Fruit fly (Drosophila melanogaster): Measurements from ENCODE around the gene CG2218.

- TF ChIP-seq CG11617 (GFP tag; optimal IDR thresholded peaks at IDR 0.05) (peak; percentile 28), Mnt (GFP tag; optimal IDR thresholded peaks at IDR 0.05) (peak; percentile 91), cnc (optimal IDR thresholded peaks at IDR 0.05) (no peak), cic (GFP tag; optimal IDR thresholded peaks at IDR 0.05) (peak; percentile 64), toe (GFP tag; optimal IDR thresholded peaks at IDR 0.05) (no peak), kay (GFP tag; ENCODE audit: borderline replicate concordance) (peak; percentile 56), tj (GFP tag; optimal IDR thresholded peaks at IDR 0.05) (no peak)
These were observed 41.2 kb downstream of the CG2218 start for dm6 chr3R:30386759-30387437.
